Worm (Caenorhabditis elegans) whole organism, midembryonic: ENCODE data around the gene K07D4.9.

Source experiments
- T22C8.4 ChIP-seq: fragments of 200-800 bp; sonication (Bioruptor generic); IDR thresholded peaks from 2 replicates; pipeline ENCODE4 v1.3.6; 2022; ENCODE audit warnings: missing genetic modification characterization, missing compliant biosample characterization
- cog-1 ChIP-seq: sonication (generic microtip); optimal IDR thresholded peaks from 2 replicates; lab custom pipeline; 2016; ENCODE audit warnings: missing genetic modification characterization, missing compliant biosample characterization
- flt-1 ChIP-seq: fragments of 200-800 bp; sonication (Bioruptor generic); IDR thresholded peaks from 2 replicates; pipeline ENCODE4 v1.3.6; 2022; ENCODE audit warnings: missing genetic modification characterization, missing compliant biosample characterization
- klf-2 ChIP-seq: fragments of 200-800 bp; sonication (Bioruptor generic); conservative IDR thresholded peaks from 2 replicates; pipeline ENCODE4 v1.3.6; 2022; ENCODE audit warnings: missing genetic modification reagents, missing genetic modification characterization, missing compliant biosample characterization
- med-1 ChIP-seq: sonication (generic microtip); optimal IDR thresholded peaks from 2 replicates; lab custom pipeline; 2017; ENCODE audit warnings: missing genetic modification characterization, mild to moderate bottlenecking, missing compliant biosample characterization, antibody characterized with exemption, missing genetic modification reagents; ENCODE audit not compliant: insufficient read depth
- ref-1 ChIP-seq: fragments of 200-800 bp; sonication (Bioruptor generic); conservative IDR thresholded peaks from 2 replicates; pipeline ENCODE4 v1.3.6; 2022; ENCODE audit warnings: missing genetic modification reagents, missing genetic modification characterization, missing compliant biosample characterization
- tab-1 ChIP-seq: fragments of 200-800 bp; sonication (Bioruptor generic); IDR thresholded peaks from 2 replicates; pipeline ENCODE4 v1.3.6; 2022; ENCODE audit warnings: missing genetic modification characterization, missing compliant biosample characterization
- ztf-23 ChIP-seq: fragments of 200-800 bp; sonication (Bioruptor generic); IDR thresholded peaks from 2 replicates; pipeline ENCODE4 v1.3.6; 2022; ENCODE audit warnings: missing genetic modification reagents, missing genetic modification characterization, missing compliant biosample characterization
- ztf-29 ChIP-seq: fragments of 200-800 bp; sonication (Bioruptor generic); IDR thresholded peaks from 2 replicates; pipeline ENCODE4 v1.3.6; 2022; ENCODE audit warnings: missing genetic modification reagents, missing genetic modification characterization, missing compliant biosample characterization

The K07D4.9 gene

ce11 chrII:3996005-3996404, 32.4 kb upstream of the K07D4.9 start, which contains the start of gene clc-22:
Gene clc-22 (minus strand): TSS chrII:3996075.
- TF ChIP-seq ref-1 (GFP tag; lab: Robert Waterston, UW) (no peak), cog-1 (tag; lab: Kevin White, UChicago) (no peak), T22C8.4 (no peak), ztf-29 (no peak), med-1 (GFP tag; lab: Kevin White, UChicago) (no peak), flt-1 (GFP tag; lab: Robert Waterston, UW) (no peak), tab-1 (no peak), ztf-23 (GFP tag; lab: Robert Waterston, UW) (no peak), klf-2 (GFP tag; lab: Robert Waterston, UW) (no peak)

- TF ChIP-seq T22C8.4, result no peak
- TF ChIP-seq tab-1, result 0 out of 2 replicates have a peak, but pooled peaks have one; percentile 56
- peak; percentile 22 for TF ChIP-seq cog-1 (tag; lab: Kevin White, UChicago)
- TF ChIP-seq flt-1 (GFP tag; lab: Robert Waterston, UW), result peak; percentile 54; the same call in 1 of the 2 replicates
- peak; percentile 59; the same call in 1 of the 2 replicates for TF ChIP-seq ztf-23 (GFP tag; lab: Robert Waterston, UW)
Observed at ce11 chrII:3999537-3999936, 28.8 kb upstream of the K07D4.9 start.

DNA sequence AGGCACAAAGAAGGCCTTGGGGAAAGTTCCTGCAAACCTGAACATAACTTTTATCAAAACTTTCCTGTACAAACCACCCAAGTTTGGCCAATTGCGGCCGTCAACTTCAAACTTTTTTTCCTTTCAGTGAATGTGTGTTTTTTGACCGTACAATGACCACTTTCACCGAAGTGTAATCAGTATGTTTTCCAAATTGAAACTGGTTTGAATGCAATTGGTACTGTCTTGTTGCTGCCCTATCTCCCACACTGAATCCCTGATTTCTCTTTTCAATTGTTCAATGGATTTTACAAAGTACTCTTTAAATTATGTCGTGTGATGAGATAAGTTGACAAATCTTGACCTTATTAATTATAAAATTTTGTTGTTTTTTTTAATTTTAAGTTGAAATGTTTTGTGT, 27.9 kb upstream of the K07D4.9 start:
- no peak for TF ChIP-seq flt-1 (GFP tag; lab: Robert Waterston, UW)
- TF ChIP-seq klf-2 (GFP tag; lab: Robert Waterston, UW), result no peak
- no peak for TF ChIP-seq T22C8.4
- no peak for TF ChIP-seq med-1 (GFP tag; lab: Kevin White, UChicago)
- no peak for TF ChIP-seq ztf-29
- no peak for TF ChIP-seq ztf-23 (GFP tag; lab: Robert Waterston, UW)
- TF ChIP-seq tab-1, result no peak
- no peak for TF ChIP-seq ref-1 (GFP tag; lab: Robert Waterston, UW)
- TF ChIP-seq cog-1 (tag; lab: Kevin White, UChicago), result no peak

DNA sequence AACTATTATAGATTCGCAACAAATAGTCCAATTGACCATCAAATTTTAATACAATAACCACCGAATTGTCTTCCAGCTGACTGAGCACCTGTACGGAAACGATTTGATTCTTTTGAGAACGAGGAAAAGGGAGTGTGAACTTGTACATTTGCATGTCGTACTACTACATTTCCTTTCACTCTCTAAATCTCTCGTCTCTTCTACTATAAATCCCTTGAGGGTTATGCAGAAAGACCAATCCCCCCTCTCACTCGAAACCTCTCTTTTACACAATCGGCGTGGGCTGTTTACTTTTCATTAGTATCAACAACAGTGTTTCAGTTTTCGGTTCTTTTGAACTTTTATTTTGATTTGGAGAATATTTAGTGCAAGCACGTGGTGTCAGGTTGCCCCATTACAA, 26.2 kb upstream of the K07D4.9 start:
- no peak for TF ChIP-seq med-1 (GFP tag; lab: Kevin White, UChicago)
- no peak for TF ChIP-seq T22C8.4
- TF ChIP-seq flt-1 (GFP tag; lab: Robert Waterston, UW), result no peak
- TF ChIP-seq tab-1, result no peak
- TF ChIP-seq klf-2 (GFP tag; lab: Robert Waterston, UW), result no peak
- TF ChIP-seq ztf-23 (GFP tag; lab: Robert Waterston, UW), result no peak
- TF ChIP-seq ztf-29, result no peak
- no peak for TF ChIP-seq ref-1 (GFP tag; lab: Robert Waterston, UW)
- no peak for TF ChIP-seq cog-1 (tag; lab: Kevin White, UChicago)

ce11 chrII:4004614-4005013, 23.8 kb upstream of the K07D4.9 start, which contains the start of gene ephx-1:
Gene ephx-1 (plus strand): TSS chrII:4004914.
- TF ChIP-seq ref-1 (GFP tag; lab: Robert Waterston, UW), result no peak
- TF ChIP-seq flt-1 (GFP tag; lab: Robert Waterston, UW), result no peak
- TF ChIP-seq ztf-29, result no peak
- no peak for TF ChIP-seq cog-1 (tag; lab: Kevin White, UChicago)
- no peak for TF ChIP-seq ztf-23 (GFP tag; lab: Robert Waterston, UW)

ce11 chrII:4007972-4008371, 20.4 kb upstream of the K07D4.9 start:
- TF ChIP-seq tab-1, result no peak
- no peak for TF ChIP-seq cog-1 (tag; lab: Kevin White, UChicago)
- TF ChIP-seq flt-1 (GFP tag; lab: Robert Waterston, UW), result no peak
- TF ChIP-seq ztf-29, result no peak
- no peak for TF ChIP-seq T22C8.4
- no peak for TF ChIP-seq med-1 (GFP tag; lab: Kevin White, UChicago)
- no peak for TF ChIP-seq ztf-23 (GFP tag; lab: Robert Waterston, UW)
- TF ChIP-seq klf-2 (GFP tag; lab: Robert Waterston, UW), result no peak
- no peak for TF ChIP-seq ref-1 (GFP tag; lab: Robert Waterston, UW)

- TF ChIP-seq flt-1 (GFP tag; lab: Robert Waterston, UW) (no peak), ref-1 (GFP tag; lab: Robert Waterston, UW) (no peak), ztf-29 (no peak), ztf-23 (GFP tag; lab: Robert Waterston, UW) (no peak), cog-1 (tag; lab: Kevin White, UChicago) (no peak), T22C8.4 (no peak), klf-2 (GFP tag; lab: Robert Waterston, UW) (no peak)
Observed at ce11 chrII:4011518-4011917, 16.9 kb upstream of the K07D4.9 start.

- TF ChIP-seq tab-1, result no peak
- no peak for TF ChIP-seq ref-1 (GFP tag; lab: Robert Waterston, UW)
- no peak for TF ChIP-seq ztf-29
- no peak for TF ChIP-seq cog-1 (tag; lab: Kevin White, UChicago)
- TF ChIP-seq klf-2 (GFP tag; lab: Robert Waterston, UW), result no peak
- no peak for TF ChIP-seq T22C8.4
Observed at ce11 chrII:4018617-4019016, 9.8 kb upstream of the K07D4.9 start, which contains the start of gene K07D4.6. Gene K07D4.6 (minus strand): TSS chrII:4018717.

ce11 chrII:4025462-4025861, 2.9 kb upstream of the K07D4.9 start, which contains the start of gene K07D4.5:
Gene K07D4.5 (minus strand): TSS chrII:4025562.
- TF ChIP-seq tab-1 (no peak), T22C8.4 (no peak), klf-2 (GFP tag; lab: Robert Waterston, UW) (no peak), ztf-23 (GFP tag; lab: Robert Waterston, UW) (no peak), ref-1 (GFP tag; lab: Robert Waterston, UW) (no peak), ztf-29 (no peak), cog-1 (tag; lab: Kevin White, UChicago) (no peak), flt-1 (GFP tag; lab: Robert Waterston, UW) (no peak), med-1 (GFP tag; lab: Kevin White, UChicago) (no peak)

ce11 chrII:4032293-4032692, 3.9 kb downstream of the K07D4.9 start, which contains the start of gene K07D4.4:
Gene K07D4.4 (minus strand): TSS chrII:4032393.
- TF ChIP-seq klf-2 (GFP tag; lab: Robert Waterston, UW) (no peak), med-1 (GFP tag; lab: Kevin White, UChicago) (no peak), ztf-23 (GFP tag; lab: Robert Waterston, UW) (no peak), T22C8.4 (no peak), cog-1 (tag; lab: Kevin White, UChicago) (no peak), flt-1 (GFP tag; lab: Robert Waterston, UW) (no peak), ref-1 (GFP tag; lab: Robert Waterston, UW) (no peak), ztf-29 (no peak), tab-1 (no peak)
